Fruit fly (Drosophila melanogaster) whole organism, embryonic: ENCODE results near the gene flw.

Experiments
- Atf3 ChIP-seq: fragments of 200-800 bp; sonication (Bioruptor generic); optimal IDR thresholded peaks from 3 replicates; lab custom pipeline; 2016; ENCODE audit warnings: missing biosample characterization, missing genetic modification characterization
- Blimp-1 ChIP-seq: fragments of 200-800 bp; sonication (Bioruptor generic); optimal IDR thresholded peaks from 3 replicates; lab custom pipeline; 2018; ENCODE audit warnings: missing biosample characterization, missing genetic modification characterization, mild to moderate bottlenecking, moderate library complexity, missing genetic modification reagents
- CG10274 ChIP-seq: fragments of 200-800 bp; sonication (Bioruptor generic); optimal IDR thresholded peaks from 3 replicates; lab custom pipeline; 2017; ENCODE audit warnings: missing biosample characterization, mild to moderate bottlenecking, missing genetic modification characterization
- CG3281 ChIP-seq: fragments of 200-800 bp; sonication (Bioruptor generic); optimal IDR thresholded peaks from 3 replicates; lab custom pipeline; 2017; ENCODE audit warnings: missing biosample characterization, mild to moderate bottlenecking, missing genetic modification characterization
- Doc3 ChIP-seq: fragments of 200-800 bp; sonication (Bioruptor generic); IDR thresholded peaks from 3 replicates; pipeline ENCODE4 v1.3.6; 2022; ENCODE audit warnings: missing biosample characterization, missing genetic modification characterization; ENCODE audit not compliant: partially characterized antibody
- Dp ChIP-seq: fragments of 200-800 bp; sonication (Bioruptor generic); optimal IDR thresholded peaks from 2 replicates; lab custom pipeline; 2018; ENCODE audit warnings: missing biosample characterization, mild to moderate bottlenecking, missing genetic modification characterization, moderate library complexity
- Mrtf ChIP-seq: fragments of 200-800 bp; sonication (Bioruptor generic); IDR thresholded peaks from 3 replicates; pipeline ENCODE4 v1.3.6; 2022; ENCODE audit warnings: missing biosample characterization, missing genetic modification characterization
- hth ChIP-seq: fragments of >200 bp; optimal IDR thresholded peaks from 2 replicates; lab custom pipeline; 2017; ENCODE audit warnings: inconsistent platforms
- nom ChIP-seq: fragments of 200-800 bp; sonication (Bioruptor generic); optimal IDR thresholded peaks from 2 replicates; lab custom pipeline; 2017; ENCODE audit warnings: missing biosample characterization, missing genetic modification characterization, mild to moderate bottlenecking, moderate library complexity, missing genetic modification reagents
- tio ChIP-seq: fragments of 200-800 bp; sonication (Bioruptor generic); optimal IDR thresholded peaks from 2 replicates; lab custom pipeline; 2017; ENCODE audit warnings: missing biosample characterization, missing genetic modification characterization, inconsistent platforms

- TF ChIP-seq CG10274 (no peak), CG3281 (GFP tag; lab: Kevin White, UChicago) (peak; percentile 42), nom (GFP tag; lab: Kevin White, UChicago) (no peak), Mrtf (GFP tag; lab: Robert Waterston, UW) (no peak), Dp (GFP tag; lab: Kevin White, UChicago) (no peak), Blimp-1 (GFP tag; lab: Kevin White, UChicago) (no peak), hth (no peak), Doc3 (no peak), Atf3 (GFP tag; lab: Kevin White, UChicago) (no peak), tio (GFP tag; lab: Kevin White, UChicago) (no peak)
These were observed 11.1 kb downstream of the flw start for dm6 chrX:10396832-10397231.
